Worm (Caenorhabditis elegans): ENCODE data around the gene fbxb-84.

The fbxb-84 gene

DNA sequence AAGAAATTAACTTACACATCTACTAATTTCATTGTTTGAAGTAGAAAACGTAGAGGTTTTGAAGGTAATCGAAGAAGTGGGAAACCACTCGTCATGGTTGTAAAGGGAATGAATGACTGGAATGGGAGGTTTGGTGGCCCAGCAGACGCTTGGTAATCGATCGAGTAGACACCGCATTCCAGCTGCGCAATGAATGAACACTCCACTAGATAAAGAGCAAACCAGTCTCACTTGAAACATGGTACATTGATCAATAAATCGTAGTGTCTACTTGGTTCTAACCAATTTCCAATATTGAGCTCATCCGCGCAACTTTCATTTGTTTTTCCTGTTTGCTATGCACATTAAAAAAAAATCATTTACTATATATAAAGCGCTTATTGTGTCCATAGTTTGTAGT is at the start of gene fbxb-84:
TSS of gene fbxb-84 (minus strand) at position 101 of the 400 bp plus-strand sequence.
- TF ChIP-seq eor-1 (tag; optimal IDR thresholded peaks at IDR 0.05) (no peak), skn-1 (tag; optimal IDR thresholded peaks at IDR 0.05) (no peak), aly-2 (tag; optimal IDR thresholded peaks at IDR 0.05) (no peak), lin-15B (tag; optimal IDR thresholded peaks at IDR 0.05) (no peak), zag-1 (tag; optimal IDR thresholded peaks at IDR 0.05) (no peak)

DNA sequence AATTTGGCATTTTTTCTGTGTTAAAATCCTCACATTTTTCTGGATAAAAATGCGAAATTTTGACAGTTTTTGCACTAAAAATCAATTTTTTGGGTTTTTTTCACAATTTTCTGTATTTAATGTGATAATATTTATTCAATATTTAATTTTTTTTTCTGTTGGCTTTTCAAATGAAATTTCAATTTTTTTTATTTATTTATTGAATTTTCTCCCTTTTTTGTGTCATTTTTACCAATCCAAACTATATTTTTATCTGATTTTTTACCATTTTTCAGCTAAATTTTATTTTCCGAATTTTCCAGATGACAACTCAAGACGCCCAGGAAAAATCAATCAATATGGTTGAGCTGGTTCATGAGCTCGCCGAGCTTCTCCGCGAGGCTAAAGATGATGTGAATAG is 47.9 kb upstream of the fbxb-84 start, which contains the start of gene F40G9.17:
TSS of gene F40G9.17 (plus strand) at position 301 of the 400 bp plus-strand sequence.
- TF ChIP-seq pha-4 (tag; optimal IDR thresholded peaks at IDR 0.05), result no peak
- TF ChIP-seq elt-2 (tag; optimal IDR thresholded peaks at IDR 0.05), result no peak
- TF ChIP-seq fkh-10 (GFP tag; optimal IDR thresholded peaks at IDR 0.05), result no peak
- no peak for TF ChIP-seq nhr-77 (tag; optimal IDR thresholded peaks at IDR 0.05)
- no peak for TF ChIP-seq nhr-67 (tag; optimal IDR thresholded peaks at IDR 0.05)
- no peak for TF ChIP-seq ceh-16 (tag; optimal IDR thresholded peaks at IDR 0.05)
- TF ChIP-seq unc-39 (tag; optimal IDR thresholded peaks at IDR 0.05), result no peak
- TF ChIP-seq ceh-28 (tag; optimal IDR thresholded peaks at IDR 0.05), result no peak

DNA sequence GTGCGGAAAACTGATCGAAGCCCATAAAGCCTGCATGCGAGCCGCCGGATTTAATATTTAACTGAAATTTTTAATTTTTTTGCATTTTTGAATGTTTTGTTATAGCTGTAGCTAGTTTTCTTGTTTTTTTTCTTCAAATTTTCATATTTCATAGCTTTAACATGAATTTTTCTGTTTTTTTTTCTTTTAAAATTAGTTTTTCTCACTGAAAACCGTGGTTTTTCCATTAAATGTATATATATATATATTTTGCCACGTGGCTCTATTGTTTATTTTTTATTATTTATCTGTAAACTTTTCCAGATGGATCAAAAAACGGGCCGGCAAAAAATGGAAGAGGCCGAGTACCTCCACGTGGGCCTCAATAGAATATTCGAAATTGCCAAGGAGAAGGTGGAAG is 45.5 kb upstream of the fbxb-84 start, which contains the start of gene sec-20:
TSS of gene sec-20 (plus strand) at position 301 of the 400 bp plus-strand sequence.
- TF ChIP-seq nhr-12 (tag; optimal IDR thresholded peaks at IDR 0.05), result no peak
- TF ChIP-seq nhr-28 (tag; optimal IDR thresholded peaks at IDR 0.05), result no peak
- no peak for TF ChIP-seq nhr-67 (tag; optimal IDR thresholded peaks at IDR 0.05)
- no peak for TF ChIP-seq mml-1 (tag; optimal IDR thresholded peaks at IDR 0.05)
- no peak for TF ChIP-seq ama-1 (optimal IDR thresholded peaks at IDR 0.05)
- TF ChIP-seq fkh-10 (GFP tag; optimal IDR thresholded peaks at IDR 0.05), result no peak
- TF ChIP-seq fkh-2 (tag; optimal IDR thresholded peaks at IDR 0.05), result no peak
- no peak for TF ChIP-seq aly-2 (tag; optimal IDR thresholded peaks at IDR 0.05)
- no peak for TF ChIP-seq lsy-12 (tag; optimal IDR thresholded peaks at IDR 0.05)
- TF ChIP-seq egl-27 (tag; optimal IDR thresholded peaks at IDR 0.05), result no peak
- no peak for TF ChIP-seq ztf-11 (tag; optimal IDR thresholded peaks at IDR 0.05)
- TF ChIP-seq ceh-82 (tag; optimal IDR thresholded peaks at IDR 0.05), result no peak
- TF ChIP-seq nhr-77 (tag; optimal IDR thresholded peaks at IDR 0.05), result no peak
- TF ChIP-seq elt-2 (tag; optimal IDR thresholded peaks at IDR 0.05), result no peak

DNA sequence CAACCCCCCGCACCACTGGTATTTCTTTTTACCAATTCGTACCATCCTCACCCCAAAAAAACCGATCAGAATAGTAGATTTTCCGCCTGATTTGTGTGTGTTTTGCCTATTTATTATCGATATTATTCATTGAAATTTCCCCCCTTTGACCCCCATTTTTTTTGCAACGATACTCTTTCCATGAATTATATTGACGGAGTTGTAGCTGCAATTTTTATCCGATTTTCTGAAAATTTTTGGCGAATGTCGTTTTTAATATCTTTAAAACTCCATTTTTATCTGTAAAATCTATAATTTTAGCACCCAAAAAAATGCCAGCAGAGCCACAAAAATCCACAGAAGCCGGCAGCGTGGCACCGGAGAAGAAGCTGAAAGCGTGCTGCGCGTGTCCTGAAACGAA is 44.4 kb upstream of the fbxb-84 start, which contains the start of gene cox-17:
TSS of gene cox-17 (plus strand) at position 301 of the 400 bp plus-strand sequence.
- no peak for TF ChIP-seq ceh-9 (tag; optimal IDR thresholded peaks at IDR 0.05)
- peak; percentile 6 for TF ChIP-seq elt-2 (tag; optimal IDR thresholded peaks at IDR 0.05)

DNA sequence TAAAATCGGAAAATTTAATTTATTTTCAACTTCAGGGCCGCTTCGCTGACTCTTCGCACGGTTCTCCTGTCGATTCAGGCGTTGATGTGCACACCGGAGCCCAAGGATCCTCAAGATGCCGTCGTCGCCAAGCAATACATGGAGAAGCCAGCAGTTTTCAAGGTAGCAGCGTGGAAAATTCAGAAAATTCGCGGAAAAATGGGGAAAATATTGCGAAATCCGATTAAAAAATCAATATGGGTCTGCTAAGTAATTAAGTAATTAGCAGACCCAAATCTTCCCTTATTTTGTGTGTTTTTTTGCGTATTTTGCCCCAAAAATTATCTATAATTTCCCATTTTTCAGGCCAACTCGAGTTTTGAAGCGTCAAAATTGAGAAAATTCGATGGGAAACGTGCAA is 43.0 kb upstream of the fbxb-84 start:
- TF ChIP-seq ZK546.5 (tag; optimal IDR thresholded peaks at IDR 0.05) (no peak), pqm-1 (tag; optimal IDR thresholded peaks at IDR 0.05) (no peak), daf-12 (tag; optimal IDR thresholded peaks at IDR 0.05) (no peak)

DNA sequence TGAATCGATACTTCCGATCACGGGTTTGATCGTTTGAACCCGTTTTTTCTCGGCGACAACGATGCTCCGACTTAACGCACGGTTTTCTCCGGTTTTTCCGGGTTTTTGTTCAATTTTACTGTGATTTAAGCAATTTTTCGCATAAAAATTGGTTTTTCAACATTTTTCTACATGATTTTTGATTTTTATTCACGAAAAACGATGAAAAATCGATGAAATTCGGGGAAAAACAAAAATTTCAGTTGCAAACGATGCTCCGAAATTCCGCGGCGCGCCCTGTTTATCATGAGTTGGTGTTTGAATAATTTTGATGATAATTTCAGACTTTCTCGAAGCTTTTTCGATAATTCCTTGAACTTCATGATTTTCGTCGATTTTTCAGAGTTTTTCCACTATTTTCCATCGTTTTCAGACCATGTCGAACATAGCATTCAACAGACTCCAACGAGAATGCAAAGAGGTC is 42.2 kb upstream of the fbxb-84 start, which contains the start of gene ubc-20:
TSS of gene ubc-20 (plus strand) at position 413 of the 463 bp plus-strand sequence.
- TF ChIP-seq lin-15B (tag; optimal IDR thresholded peaks at IDR 0.05) (peak; percentile 15), sea-2 (GFP tag; optimal IDR thresholded peaks at IDR 0.05) (no peak), tbx-2 (tag; optimal IDR thresholded peaks at IDR 0.05) (no peak), ztf-11 (tag; optimal IDR thresholded peaks at IDR 0.05) (no peak), pqm-1 (tag; optimal IDR thresholded peaks at IDR 0.05) (no peak), fkh-10 (GFP tag; optimal IDR thresholded peaks at IDR 0.05) (no peak), aly-2 (tag; optimal IDR thresholded peaks at IDR 0.05) (no peak), nfya-1 (tag; optimal IDR thresholded peaks at IDR 0.05; ENCODE audit: insufficient read depth) (peak; percentile 29), nhr-237 (tag; optimal IDR thresholded peaks at IDR 0.05) (no peak), hmg-11 (tag; optimal IDR thresholded peaks at IDR 0.05) (peak; percentile 39), pha-4 (tag; optimal IDR thresholded peaks at IDR 0.05) (peak; percentile 51), nhr-11 (tag; optimal IDR thresholded peaks at IDR 0.05) (no peak), skn-1 (tag; optimal IDR thresholded peaks at IDR 0.05) (peak; percentile 14), elt-2 (tag; optimal IDR thresholded peaks at IDR 0.05) (peak; percentile 42), elt-1 (tag; optimal IDR thresholded peaks at IDR 0.05) (no peak), mdl-1 (tag; optimal IDR thresholded peaks at IDR 0.05) (no peak), nhr-25 (tag; optimal IDR thresholded peaks at IDR 0.05) (no peak), R02D3.7 (tag; optimal IDR thresholded peaks at IDR 0.05) (no peak), unc-39 (tag; optimal IDR thresholded peaks at IDR 0.05) (no peak)

Measured in whole organism, L3 larva.